Fruit fly (Drosophila melanogaster) whole organism, wandering third instar larva: ENCODE results near the gene Gr68a.

ENCODE experiments used
- Abd-B ChIP-seq: fragments of >200 bp; optimal IDR thresholded peaks from 2 replicates; lab custom pipeline; 2017; ENCODE audit warnings: missing biosample characterization, missing genetic modification characterization
- CrebA ChIP-seq: fragments of 200-800 bp; sonication (Bioruptor generic); optimal IDR thresholded peaks from 2 replicates; lab custom pipeline; 2016; ENCODE audit warnings: missing biosample characterization, mild to moderate bottlenecking, missing genetic modification characterization, borderline replicate concordance
- Dif ChIP-seq: fragments of 200-275, 200-300 bp; sonication (Bioruptor generic); optimal IDR thresholded peaks from 2 replicates; lab custom pipeline; 2018; ENCODE audit warnings: missing biosample characterization, missing genetic modification characterization; ENCODE audit not compliant: partially characterized antibody
- Hnf4 ChIP-seq: fragments of 200-800 bp; sonication (Bioruptor generic); optimal IDR thresholded peaks from 2 replicates; lab custom pipeline; 2016; ENCODE audit warnings: missing biosample characterization, mild to moderate bottlenecking, missing genetic modification characterization
- Hr83 ChIP-seq: fragments of 200-300 bp; sonication (Bioruptor generic); optimal IDR thresholded peaks from 2 replicates; lab custom pipeline; 2016; ENCODE audit warnings: missing biosample characterization, mild to moderate bottlenecking, missing genetic modification characterization, moderate library complexity; ENCODE audit not compliant: poor library complexity, severe bottlenecking
- Jra ChIP-seq: sonication (Bioruptor generic); optimal IDR thresholded peaks from 2 replicates; lab custom pipeline; 2016; ENCODE audit warnings: missing biosample characterization, missing genetic modification characterization
- Rel ChIP-seq, 2 experiments: fragments of 200-800 bp; sonication (Bioruptor generic) in 1 of 2; optimal IDR thresholded peaks; 2 replicates in 1 of 2; 3 replicates in 1 of 2; lab custom pipeline; 2016 to 2019; ENCODE audit warnings: mild to moderate bottlenecking in 2 of 2, missing biosample characterization in 2 of 2, missing genetic modification characterization in 2 of 2, moderate library complexity in 1 of 2
- br ChIP-seq: fragments of 200-800 bp; sonication (Bioruptor generic); optimal IDR thresholded peaks from 2 replicates; lab custom pipeline; 2016; ENCODE audit warnings: missing biosample characterization, missing genetic modification characterization
- brk ChIP-seq: fragments of 200-800 bp; sonication (Bioruptor generic); optimal IDR thresholded peaks from 2 replicates; lab custom pipeline; 2016; ENCODE audit warnings: missing biosample characterization, mild to moderate bottlenecking, missing genetic modification characterization
- foxo ChIP-seq, 2 experiments: fragments of 200-800 bp; sonication (Bioruptor generic); optimal IDR thresholded peaks; 2 replicates in 1 of 2; 3 replicates in 1 of 2; lab custom pipeline; 2016 to 2017; ENCODE audit warnings: missing biosample characterization in 2 of 2, missing genetic modification characterization in 2 of 2
- h ChIP-seq: fragments of 200-800 bp; sonication (Bioruptor generic); optimal IDR thresholded peaks from 3 replicates; lab custom pipeline; 2016; ENCODE audit warnings: missing biosample characterization, mild to moderate bottlenecking, missing genetic modification characterization
- pan ChIP-seq: fragments of >200 bp; optimal IDR thresholded peaks from 2 replicates; lab custom pipeline; 2017
- psq ChIP-seq: fragments of 200-800 bp; sonication (Bioruptor generic); optimal IDR thresholded peaks from 3 replicates; lab custom pipeline; 2017; ENCODE audit warnings: missing biosample characterization, mild to moderate bottlenecking, missing genetic modification characterization, moderate library complexity

DNA sequence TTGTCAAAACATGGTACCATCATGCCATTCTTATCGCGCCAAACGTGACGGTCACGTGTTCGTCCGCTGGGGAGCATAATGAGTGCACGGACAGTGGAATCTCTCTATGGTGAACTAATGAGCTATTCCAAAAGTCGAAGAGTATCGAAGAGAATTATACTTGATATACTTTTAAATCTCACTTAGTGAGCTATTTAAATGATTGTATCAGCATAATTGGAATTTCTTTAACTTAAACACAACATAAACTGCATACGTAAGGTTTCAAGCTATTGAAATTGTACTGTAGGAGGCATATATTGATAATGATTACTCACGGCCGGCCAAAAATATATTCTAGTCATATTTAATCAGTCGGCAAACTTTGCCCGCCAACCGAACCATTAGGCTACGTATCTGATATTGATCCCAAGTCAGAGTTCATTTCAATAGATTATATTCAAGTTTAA is 29.6 kb upstream of the Gr68a start:
- TF ChIP-seq Dif = no peak
- no peak for TF ChIP-seq CrebA (GFP tag; lab: Kevin White, UChicago)
- no peak for TF ChIP-seq Hr83 (GFP tag; lab: Kevin White, UChicago)
- peak in 1 of 2 experiments; percentile 31 for TF ChIP-seq foxo (GFP tag; optimal IDR thresholded peaks at IDR 0.05; lab: Kevin White, UChicago)
- no peak for TF ChIP-seq brk (GFP tag; lab: Kevin White, UChicago)
- no peak for TF ChIP-seq pan (lab: Kevin White, UChicago)
- TF ChIP-seq h (GFP tag; lab: Kevin White, UChicago) = peak; percentile 50
- no peak for TF ChIP-seq Rel (GFP tag; optimal IDR thresholded peaks at IDR 0.05; lab: Kevin White, UChicago)
- TF ChIP-seq Rel (tag; optimal IDR thresholded peaks at IDR 0.05; lab: Kevin White, UChicago) = no peak
- TF ChIP-seq Hnf4 (GFP tag; lab: Kevin White, UChicago) = peak; percentile 44
- no peak for TF ChIP-seq Abd-B (GFP tag; lab: Kevin White, UChicago)
- TF ChIP-seq Jra (GFP tag; lab: Kevin White, UChicago) = peak; percentile 43
- peak; percentile 27 for TF ChIP-seq br (GFP tag; lab: Kevin White, UChicago)
- TF ChIP-seq psq (GFP tag; lab: Kevin White, UChicago) = peak; percentile 5
